Worm (Caenorhabditis elegans): ENCODE results near the gene clc-19.

DNA sequence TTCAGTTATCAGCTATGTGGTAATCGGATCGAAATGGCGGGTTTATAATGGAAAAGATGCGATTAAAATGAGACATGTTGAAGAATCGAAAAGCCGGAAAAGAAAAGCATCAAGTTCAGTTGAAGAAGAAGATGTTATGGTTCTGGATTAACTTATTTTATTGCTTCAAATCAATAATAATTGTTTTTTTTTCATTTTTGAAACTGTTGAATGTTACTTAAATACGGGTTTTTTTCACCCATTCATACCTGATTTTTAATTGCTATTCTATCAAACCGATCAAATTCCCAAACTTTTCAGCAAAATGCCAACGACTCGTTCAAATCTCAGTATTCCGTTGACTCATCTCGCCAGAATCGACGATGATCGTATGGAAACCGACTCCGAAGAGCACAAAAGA lies 13.5 kb downstream of the clc-19 start, which contains the start of gene exos-4.2:
- TF ChIP-seq W03F9.2 (tag; optimal IDR thresholded peaks at IDR 0.05): no peak
- TF ChIP-seq him-1 (tag; optimal IDR thresholded peaks at IDR 0.05): no peak
